Worm (Caenorhabditis elegans): ENCODE data around the gene nhr-107.

Gene nhr-107

ce11 chrV:7012617-7013016 is 15.7 kb upstream of the nhr-107 start, which contains the start of gene srw-127:
TSS of gene srw-127 (plus strand) at chrV:7012917.
- TF ChIP-seq F57C9.4 (tag; optimal IDR thresholded peaks at IDR 0.05) (no peak), efl-1 (GFP tag; optimal IDR thresholded peaks at IDR 0.05) (no peak), nhr-120 (GFP tag; IDR thresholded peaks at IDR 0.05) (no peak), nfyb-1 (GFP tag; IDR thresholded peaks at IDR 0.05) (no peak), sdz-38 (tag; optimal IDR thresholded peaks at IDR 0.05) (no peak), lsy-27 (tag; optimal IDR thresholded peaks at IDR 0.05; ENCODE audit: borderline replicate concordance, insufficient read depth) (no peak), snpc-4 (GFP tag; optimal IDR thresholded peaks at IDR 0.05) (no peak), snpc-4 (tag; optimal IDR thresholded peaks at IDR 0.05) (no peak), nhr-90 (tag; optimal IDR thresholded peaks at IDR 0.05) (no peak), Y56A3A.18 (GFP tag; IDR thresholded peaks at IDR 0.05) (no peak), C17E4.6 (GFP tag; IDR thresholded peaks at IDR 0.05) (no peak), zim-3 (tag; optimal IDR thresholded peaks at IDR 0.05) (no peak)

- no peak for TF ChIP-seq attf-3 (GFP tag; conservative IDR thresholded peaks at IDR 0.05)
- no peak for TF ChIP-seq rcor-1 (GFP tag; IDR thresholded peaks at IDR 0.05)
- no peak for TF ChIP-seq chd-7 (tag; optimal IDR thresholded peaks at IDR 0.05)
- no peak for TF ChIP-seq hmg-20 (GFP tag; IDR thresholded peaks at IDR 0.05)
- TF ChIP-seq nhr-80 (tag; optimal IDR thresholded peaks at IDR 0.05), result no peak
- TF ChIP-seq ceh-100 (GFP tag; IDR thresholded peaks at IDR 0.05), result no peak
Measured at ce11 chrV:7009461-7009860, 12.6 kb upstream of the nhr-107 start, which contains the start of gene C33G8.2. TSS of gene C33G8.2 (plus strand) at chrV:7009761.

- TF ChIP-seq nfya-1 (tag; optimal IDR thresholded peaks at IDR 0.05; ENCODE audit: borderline replicate concordance, insufficient read depth) (no peak), rec-8 (tag; optimal IDR thresholded peaks at IDR 0.05) (no peak), nfya-2 (GFP tag; IDR thresholded peaks at IDR 0.05) (no peak), T07F8.4 (tag; optimal IDR thresholded peaks at IDR 0.05) (no peak), Y95B8A.8 (GFP tag; IDR thresholded peaks at IDR 0.05) (no peak), ztf-25 (GFP tag; IDR thresholded peaks at IDR 0.05) (no peak), fkh-3 (tag; optimal IDR thresholded peaks at IDR 0.05) (no peak), sea-2 (GFP tag; IDR thresholded peaks at IDR 0.05) (no peak), hlh-12 (tag; optimal IDR thresholded peaks at IDR 0.05) (no peak), sdz-38 (tag; optimal IDR thresholded peaks at IDR 0.05) (no peak), akir-1 (GFP tag; optimal IDR thresholded peaks at IDR 0.05) (no peak)
Measured at ce11 chrV:7007307-7007706, 10.4 kb upstream of the nhr-107 start, which contains the start of gene drd-10. TSS of gene drd-10 (plus strand) at chrV:7007607.

ce11 chrV:7005964-7006363 is 9.1 kb upstream of the nhr-107 start, which contains the start of gene spig-10:
TSS of gene spig-10 (plus strand) at chrV:7006264.
- TF ChIP-seq efl-1 (GFP tag; optimal IDR thresholded peaks at IDR 0.05) (no peak), nfyb-1 (GFP tag; IDR thresholded peaks at IDR 0.05) (no peak), ztf-6 (GFP tag; IDR thresholded peaks at IDR 0.05) (no peak), attf-3 (GFP tag; conservative IDR thresholded peaks at IDR 0.05) (no peak), him-1 (tag; optimal IDR thresholded peaks at IDR 0.05) (no peak), nhr-80 (tag; optimal IDR thresholded peaks at IDR 0.05) (no peak), ztf-22 (GFP tag; optimal IDR thresholded peaks at IDR 0.05) (no peak), hlh-12 (tag; optimal IDR thresholded peaks at IDR 0.05) (no peak), ztf-28 (GFP tag; IDR thresholded peaks at IDR 0.05) (no peak), snpc-1.3 (tag; optimal IDR thresholded peaks at IDR 0.05; ENCODE audit: insufficient read depth) (no peak), sptf-2 (GFP tag; optimal IDR thresholded peaks at IDR 0.05) (no peak), rcor-1 (GFP tag; IDR thresholded peaks at IDR 0.05) (no peak), tbp1 (GFP tag; optimal IDR thresholded peaks at IDR 0.05) (no peak), K12H6.12 (tag; optimal IDR thresholded peaks at IDR 0.05) (no peak), snpc-3.4 (tag; optimal IDR thresholded peaks at IDR 0.05) (no peak), nhr-120 (GFP tag; IDR thresholded peaks at IDR 0.05) (no peak), unc-62 (GFP tag; optimal IDR thresholded peaks at IDR 0.05) (no peak), Y67H2A.10 (GFP tag; conservative IDR thresholded peaks at IDR 0.05) (no peak), ceh-100 (GFP tag; IDR thresholded peaks at IDR 0.05) (no peak)
